Fruit fly (Drosophila melanogaster) whole organism, pupa: ENCODE results near the gene CG43725.

Source experiments
- CG10348 ChIP-seq: fragments of 200-800 bp; sonication (Bioruptor generic); IDR thresholded peaks from 2 replicates; pipeline ENCODE4 v1.3.6; 2022; ENCODE audit warnings: missing biosample characterization, missing genetic modification characterization
- CG12605 ChIP-seq: fragments of 200-800 bp; sonication (Bioruptor generic); IDR thresholded peaks from 2 replicates; pipeline ENCODE4 v1.3.6; 2022; ENCODE audit warnings: missing biosample characterization, missing genetic modification characterization
- CG13204 ChIP-seq: fragments of 200-800 bp; sonication (Bioruptor generic); optimal IDR thresholded peaks from 2 replicates; lab custom pipeline; 2018; ENCODE audit warnings: missing biosample characterization, mild to moderate bottlenecking, missing genetic modification characterization, moderate library complexity
- CG14655 ChIP-seq: fragments of 200-800 bp; sonication (Bioruptor generic); optimal IDR thresholded peaks from 3 replicates; lab custom pipeline; 2017; ENCODE audit warnings: mild to moderate bottlenecking, missing biosample characterization, missing genetic modification reagents, missing genetic modification characterization
- CG15710 ChIP-seq: fragments of 200-800 bp; sonication (Bioruptor generic); optimal IDR thresholded peaks from 2 replicates; lab custom pipeline; 2018; ENCODE audit warnings: missing biosample characterization, mild to moderate bottlenecking, missing genetic modification characterization, moderate library complexity
- CG17806 ChIP-seq: fragments of 200-800 bp; sonication (Bioruptor generic); optimal IDR thresholded peaks from 2 replicates; lab custom pipeline; 2018; ENCODE audit warnings: missing biosample characterization, mild to moderate bottlenecking, missing genetic modification characterization, moderate library complexity
- CG32121 ChIP-seq: fragments of 200-800 bp; sonication (Bioruptor generic); IDR thresholded peaks from 2 replicates; pipeline ENCODE4 v1.3.6; 2022; ENCODE audit warnings: missing biosample characterization, missing genetic modification characterization
- CG34367 ChIP-seq: fragments of 200-800 bp; sonication (Bioruptor generic); optimal IDR thresholded peaks from 2 replicates; lab custom pipeline; 2018; ENCODE audit warnings: missing biosample characterization, mild to moderate bottlenecking, missing genetic modification characterization
- CG4496 ChIP-seq: fragments of 200-800 bp; sonication (Bioruptor generic); IDR thresholded peaks from 3 replicates; pipeline ENCODE4 v1.3.6; 2022; ENCODE audit warnings: missing biosample characterization, missing genetic modification characterization
- CG8159 ChIP-seq: fragments of 200-800 bp; sonication (Bioruptor generic); optimal IDR thresholded peaks from 3 replicates; lab custom pipeline; 2018; ENCODE audit warnings: missing biosample characterization, mild to moderate bottlenecking, missing genetic modification characterization, moderate library complexity
- CG8301 ChIP-seq: fragments of 200-800 bp; sonication (Bioruptor generic); optimal IDR thresholded peaks from 2 replicates; lab custom pipeline; 2018; ENCODE audit warnings: missing biosample characterization, mild to moderate bottlenecking, missing genetic modification characterization
- CG9948 ChIP-seq: fragments of 200-800 bp; sonication (Bioruptor generic); optimal IDR thresholded peaks from 2 replicates; lab custom pipeline; 2018; ENCODE audit warnings: missing biosample characterization, mild to moderate bottlenecking, missing genetic modification characterization, moderate library complexity
- D1 ChIP-seq: fragments of 200-800 bp; sonication (Bioruptor generic); optimal IDR thresholded peaks from 2 replicates; lab custom pipeline; 2018; ENCODE audit warnings: missing biosample characterization, mild to moderate bottlenecking, missing genetic modification characterization, moderate library complexity
- EcR ChIP-seq: fragments of 200-800 bp; sonication (Bioruptor generic); optimal IDR thresholded peaks from 3 replicates; lab custom pipeline; 2019; ENCODE audit warnings: missing biosample characterization, missing genetic modification characterization, mild to moderate bottlenecking, moderate library complexity, missing genetic modification reagents
- Ets98B ChIP-seq: fragments of 200-800 bp; sonication (Bioruptor generic); IDR thresholded peaks from 2 replicates; pipeline ENCODE4 v1.3.6; 2022; ENCODE audit warnings: missing biosample characterization, missing genetic modification characterization
- Pif1A ChIP-seq: fragments of 200-800 bp; sonication (Bioruptor generic); optimal IDR thresholded peaks from 3 replicates; lab custom pipeline; 2016; ENCODE audit warnings: missing biosample characterization, missing genetic modification characterization
- Pif1B ChIP-seq: fragments of 200-800 bp; sonication (Bioruptor generic); optimal IDR thresholded peaks from 3 replicates; lab custom pipeline; 2016; ENCODE audit warnings: missing biosample characterization, missing genetic modification characterization
- Snoo ChIP-seq: fragments of 200-800 bp; sonication (Bioruptor generic); optimal IDR thresholded peaks from 3 replicates; lab custom pipeline; 2017; ENCODE audit warnings: missing biosample characterization, mild to moderate bottlenecking, missing genetic modification characterization, inconsistent platforms
- fd96Ca ChIP-seq: fragments of 200-800 bp; sonication (Bioruptor generic); IDR thresholded peaks from 3 replicates; pipeline ENCODE4 v1.3.6; 2022; ENCODE audit warnings: missing biosample characterization, missing genetic modification characterization
- gl ChIP-seq: fragments of 200-800 bp; sonication (Bioruptor generic); optimal IDR thresholded peaks from 2 replicates; lab custom pipeline; 2018; ENCODE audit warnings: missing biosample characterization, mild to moderate bottlenecking, missing genetic modification characterization
- rn ChIP-seq: fragments of 200-800 bp; sonication (Bioruptor generic); IDR thresholded peaks from 2 replicates; pipeline ENCODE4 v1.3.6; 2022; ENCODE audit warnings: missing biosample characterization, missing genetic modification characterization

CG43725 gene

DNA sequence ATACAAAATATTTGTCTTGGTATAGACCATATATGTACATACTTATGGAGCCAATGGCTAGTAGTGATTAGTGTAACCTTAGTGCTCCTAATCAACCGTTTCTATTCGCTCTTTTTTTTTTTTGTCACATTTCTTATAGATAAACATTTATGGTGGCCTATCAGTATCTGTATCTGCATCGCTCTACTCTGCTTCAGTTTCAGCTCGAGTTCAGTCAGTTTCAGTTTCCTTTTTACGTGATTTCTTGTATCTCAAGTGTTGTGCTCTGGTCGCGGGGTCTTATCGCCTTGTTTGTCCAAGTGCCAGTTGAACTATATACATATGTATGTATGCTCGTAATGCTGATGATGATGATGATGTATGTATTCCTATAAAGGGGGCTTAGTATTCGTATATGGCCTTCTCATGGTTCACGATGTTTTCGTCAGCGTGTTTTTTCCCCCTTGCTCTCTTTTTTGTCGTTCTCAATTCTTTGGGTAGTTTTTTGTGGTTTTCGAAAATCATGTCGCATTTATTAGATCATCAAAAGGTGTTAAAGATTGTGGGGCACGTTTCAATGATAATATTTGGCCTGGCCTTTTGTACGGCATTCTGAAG lies 35.7 kb upstream of the CG43725 start:
- TF ChIP-seq EcR (GFP tag; lab: Kevin White, UChicago) (peak; percentile 53), Pif1B (no peak), CG15710 (tag; lab: Kevin White, UChicago) (no peak), CG10348 (GFP tag; lab: Robert Waterston, UW) (no peak), CG32121 (GFP tag; lab: Robert Waterston, UW) (no peak)

DNA sequence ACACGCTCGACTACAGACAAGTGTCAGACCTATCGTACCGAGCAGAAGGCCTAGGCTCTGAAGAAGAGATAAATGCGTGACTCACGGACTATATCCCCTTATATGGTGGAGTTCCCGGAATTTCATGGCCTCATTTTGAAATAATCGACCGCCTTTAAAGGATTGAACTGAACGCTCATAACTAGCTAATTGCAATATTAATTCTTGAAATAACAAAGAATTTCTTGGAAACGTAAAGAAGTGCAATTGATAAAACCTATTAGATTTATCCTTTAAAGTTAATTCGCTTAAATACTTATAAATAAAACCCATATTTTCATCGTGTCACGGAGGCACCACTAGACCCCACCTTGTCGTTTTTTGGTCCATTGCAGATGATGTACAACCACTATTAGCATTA lies 34.2 kb upstream of the CG43725 start:
- no peak for TF ChIP-seq rn (GFP tag; lab: Robert Waterston, UW)
- peak; percentile 26 for TF ChIP-seq CG8301 (tag; lab: Kevin White, UChicago)
- no peak for TF ChIP-seq CG12605
- peak; percentile 49 for TF ChIP-seq CG14655 (GFP tag; lab: Kevin White, UChicago)
- TF ChIP-seq CG15710 (tag; lab: Kevin White, UChicago): no peak
- TF ChIP-seq CG32121 (GFP tag; lab: Robert Waterston, UW): no peak
- TF ChIP-seq gl (tag; lab: Kevin White, UChicago): no peak

DNA sequence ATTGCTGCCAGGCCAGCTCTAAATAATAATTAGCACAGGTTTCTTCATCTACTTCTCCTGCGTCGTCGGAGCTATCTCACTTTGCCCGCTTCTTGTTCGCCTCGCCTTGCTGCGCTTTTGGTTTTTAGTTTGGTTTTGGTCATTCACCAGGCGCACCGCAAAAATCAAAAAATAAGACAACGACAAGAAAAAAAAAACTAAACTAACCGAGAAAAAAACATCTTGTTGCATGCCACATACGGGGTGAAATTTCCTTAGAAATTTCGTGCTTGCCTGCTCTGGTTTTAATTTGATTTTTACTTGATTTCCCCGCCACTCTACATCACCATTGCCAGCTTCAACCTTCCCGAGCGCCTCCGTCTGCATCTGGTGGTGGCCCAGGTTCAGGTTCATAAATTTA lies 33.5 kb upstream of the CG43725 start:
- TF ChIP-seq rn (GFP tag; lab: Robert Waterston, UW) (no peak), CG14655 (GFP tag; lab: Kevin White, UChicago) (no peak), CG32121 (GFP tag; lab: Robert Waterston, UW) (no peak), CG12605 (peak; percentile 29; the same call in 1 of the 2 replicates)
- TF ChIP-seq, all 21 proteins: peak for 1

DNA sequence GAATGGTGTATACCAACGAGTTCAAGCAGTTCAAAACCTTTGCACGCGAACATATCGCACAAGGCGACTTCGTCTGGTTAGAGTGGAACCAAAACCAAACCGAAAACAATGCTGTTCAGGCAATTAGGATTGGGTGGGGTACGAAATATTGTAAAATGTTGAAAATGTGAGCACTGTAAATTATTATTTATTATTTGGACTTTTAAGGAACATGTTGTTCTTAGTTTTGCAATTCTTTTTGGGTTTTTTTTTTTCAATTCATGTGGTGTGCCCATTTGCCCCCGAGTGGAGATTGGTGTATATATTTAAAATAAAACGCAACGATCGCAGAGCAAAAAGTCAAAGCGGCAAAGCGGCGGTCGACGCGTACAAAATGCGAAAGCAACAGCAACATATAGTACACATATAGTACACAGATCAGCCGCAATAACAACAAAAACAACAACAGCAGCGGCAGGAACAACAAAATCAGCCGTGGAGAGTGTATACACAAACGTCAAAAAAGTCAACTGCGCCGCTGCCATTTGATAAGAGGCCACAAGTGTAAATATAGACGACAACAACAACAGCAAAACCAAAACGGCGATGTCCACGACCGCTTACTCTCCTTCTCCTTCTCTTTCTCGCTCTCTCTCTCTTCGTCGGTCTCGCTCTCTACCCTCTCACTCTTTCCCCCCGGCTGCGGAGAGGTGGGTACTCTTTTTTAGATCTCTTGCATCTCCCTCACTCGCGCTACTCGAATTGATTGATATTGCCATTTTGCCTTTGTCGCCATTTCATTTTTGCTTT lies 30.4 kb upstream of the CG43725 start:
- no peak for TF ChIP-seq CG8301 (tag; lab: Kevin White, UChicago)
- no peak for TF ChIP-seq rn (GFP tag; lab: Robert Waterston, UW)
- TF ChIP-seq CG10348 (GFP tag; lab: Robert Waterston, UW): 0 out of 2 replicates have a peak, but pooled peaks have one; percentile 16
- peak; percentile 41 for TF ChIP-seq Pif1A
- peak; percentile 68 for TF ChIP-seq CG8159 (tag; lab: Kevin White, UChicago)
- peak; percentile 31 for TF ChIP-seq CG15710 (tag; lab: Kevin White, UChicago)
- TF ChIP-seq CG4496 (GFP tag; lab: Robert Waterston, UW): peak; percentile 49; the same call in 1 of the 3 replicates
- TF ChIP-seq gl (tag; lab: Kevin White, UChicago): peak; percentile 58
- TF ChIP-seq Pif1B: peak; percentile 12
- TF ChIP-seq CG9948 (tag; lab: Kevin White, UChicago): peak; percentile 29
- TF ChIP-seq CG17806 (tag; lab: Kevin White, UChicago): no peak
- TF ChIP-seq CG12605: peak; percentile 37
- no peak for TF ChIP-seq D1 (tag; lab: Kevin White, UChicago)
- TF ChIP-seq EcR (GFP tag; lab: Kevin White, UChicago): no peak
- TF ChIP-seq fd96Ca (GFP tag; lab: Robert Waterston, UW): peak; percentile 52; the same call in 2 of the 3 replicates
- TF ChIP-seq Snoo: peak; percentile 52
- peak; percentile 83 for TF ChIP-seq CG13204 (GFP tag; lab: Kevin White, UChicago)
- TF ChIP-seq CG32121 (GFP tag; lab: Robert Waterston, UW): peak; percentile 48; the same call in 1 of the 2 replicates
- peak; percentile 52 for TF ChIP-seq Ets98B
- peak; percentile 11 for TF ChIP-seq CG34367
- peak; percentile 61 for TF ChIP-seq CG14655 (GFP tag; lab: Kevin White, UChicago)

DNA sequence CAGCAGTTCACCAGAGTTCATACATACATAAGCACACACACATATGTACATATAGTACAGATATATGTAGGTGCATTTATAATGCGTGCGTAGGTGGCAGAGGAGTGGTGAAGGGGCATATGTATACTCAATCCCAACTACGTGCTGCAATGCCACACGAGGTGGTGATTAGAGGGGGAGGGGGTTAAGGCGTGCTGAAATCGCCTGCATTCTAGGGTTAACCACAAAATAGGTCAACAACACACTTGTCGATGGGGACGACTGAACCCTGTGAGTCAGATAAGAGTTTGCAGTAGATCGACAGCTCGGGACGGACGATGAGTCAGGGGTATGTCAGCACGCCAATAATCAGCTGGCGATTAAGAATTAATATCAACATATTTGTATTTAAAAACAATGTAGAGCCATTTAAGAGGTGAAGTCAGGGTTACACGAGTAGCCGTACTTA lies 29.8 kb upstream of the CG43725 start:
- TF ChIP-seq Pif1A (no peak), fd96Ca (GFP tag; lab: Robert Waterston, UW) (peak; percentile 11; the same call in 1 of the 3 replicates), CG17806 (tag; lab: Kevin White, UChicago) (no peak), EcR (GFP tag; lab: Kevin White, UChicago) (peak; percentile 98), Ets98B (no peak)

DNA sequence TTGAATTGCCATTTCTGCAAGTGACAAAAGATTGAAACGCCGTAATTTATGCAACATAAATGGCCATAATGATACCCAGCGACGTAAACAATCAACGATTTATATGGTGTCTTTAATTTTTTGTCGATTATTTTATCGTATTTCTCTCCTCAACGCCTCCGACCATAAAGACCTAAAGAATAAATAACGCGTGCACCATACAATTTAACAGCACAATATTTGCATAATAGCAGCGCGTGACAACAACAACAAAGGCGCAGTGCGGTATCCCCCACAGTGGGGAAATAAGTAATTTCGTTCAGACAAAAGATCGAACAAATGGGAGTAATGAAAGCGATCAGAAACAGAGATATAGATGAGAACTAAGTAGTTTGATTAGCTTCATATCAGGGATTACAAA lies 29.3 kb upstream of the CG43725 start:
- TF ChIP-seq CG34367 (no peak), CG13204 (GFP tag; lab: Kevin White, UChicago) (no peak), CG14655 (GFP tag; lab: Kevin White, UChicago) (no peak), CG4496 (GFP tag; lab: Robert Waterston, UW) (no peak), rn (GFP tag; lab: Robert Waterston, UW) (no peak), CG10348 (GFP tag; lab: Robert Waterston, UW) (no peak), CG12605 (no peak), gl (tag; lab: Kevin White, UChicago) (no peak), CG32121 (GFP tag; lab: Robert Waterston, UW) (no peak), fd96Ca (GFP tag; lab: Robert Waterston, UW) (no peak), CG17806 (tag; lab: Kevin White, UChicago) (no peak), CG8301 (tag; lab: Kevin White, UChicago) (no peak), CG15710 (tag; lab: Kevin White, UChicago) (no peak), CG8159 (tag; lab: Kevin White, UChicago) (no peak), D1 (tag; lab: Kevin White, UChicago) (no peak), Snoo (no peak), Ets98B (no peak), Pif1B (no peak), CG9948 (tag; lab: Kevin White, UChicago) (no peak)
